Worm (Caenorhabditis elegans) whole organism, L3 larva: Measurements from ENCODE around the gene fbxa-113.

Source experiments
- ZK546.5 ChIP-seq: sonication (generic microtip); optimal IDR thresholded peaks from 2 replicates; lab custom pipeline; 2017; ENCODE audit warnings: missing biosample characterization, missing genetic modification characterization
- aly-2 ChIP-seq: fragments of 150-350 bp; optimal IDR thresholded peaks from 2 replicates; lab custom pipeline; 2014; ENCODE audit warnings: missing biosample characterization, missing genetic modification characterization
- ama-1 ChIP-seq: fragments of 150-350 bp; optimal IDR thresholded peaks from 2 replicates; lab custom pipeline; 2018
- ceh-16 ChIP-seq: sonication (generic microtip); optimal IDR thresholded peaks from 2 replicates; lab custom pipeline; 2017; ENCODE audit warnings: missing biosample characterization, missing genetic modification characterization
- ceh-28 ChIP-seq: fragments of 150-350 bp; optimal IDR thresholded peaks from 2 replicates; lab custom pipeline; 2014; ENCODE audit warnings: missing biosample characterization, missing genetic modification reagents, missing genetic modification characterization
- daf-12 ChIP-seq: fragments of 150-350 bp; optimal IDR thresholded peaks from 2 replicates; lab custom pipeline; 2014; ENCODE audit warnings: missing biosample characterization, missing genetic modification reagents, missing genetic modification characterization
- egl-27 ChIP-seq: sonication (generic microtip); optimal IDR thresholded peaks from 4 replicates; lab custom pipeline; 2017; ENCODE audit warnings: missing biosample characterization, missing genetic modification reagents, missing genetic modification characterization
- egl-5 ChIP-seq: fragments of 150-350 bp; optimal IDR thresholded peaks from 2 replicates; lab custom pipeline; 2017; ENCODE audit warnings: missing biosample characterization, missing genetic modification reagents, missing genetic modification characterization, inconsistent platforms
- elt-1 ChIP-seq: fragments of 150-350 bp; optimal IDR thresholded peaks from 2 replicates; lab custom pipeline; 2014; ENCODE audit warnings: missing biosample characterization, missing genetic modification characterization
- elt-2 ChIP-seq: sonication (generic microtip); optimal IDR thresholded peaks from 2 replicates; lab custom pipeline; 2016; ENCODE audit warnings: missing genetic modification reagents, mild to moderate bottlenecking, missing genetic modification characterization, missing compliant biosample characterization
- elt-3 ChIP-seq, 3 experiments: fragments of 150-350 bp in 1 of 3; sonication (generic microtip) in 2 of 3; optimal IDR thresholded peaks; 2 replicates in 2 of 3; 4 replicates in 1 of 3; lab custom pipeline; 2014 to 2017; ENCODE audit warnings: missing biosample characterization in 3 of 3, missing genetic modification characterization in 3 of 3
- eor-1 ChIP-seq, 2 experiments: fragments of 150-350 bp; optimal IDR thresholded peaks; 2 replicates each; lab custom pipeline; 2014 to 2018; ENCODE audit warnings: missing biosample characterization in 2 of 2, missing genetic modification characterization in 2 of 2
- fkh-10 ChIP-seq: sonication (generic microtip); optimal IDR thresholded peaks from 2 replicates; lab custom pipeline; 2017; ENCODE audit warnings: missing biosample characterization, missing genetic modification reagents, missing genetic modification characterization
- fkh-2 ChIP-seq: fragments of 150-350 bp; optimal IDR thresholded peaks from 2 replicates; lab custom pipeline; 2014; ENCODE audit warnings: missing biosample characterization, missing genetic modification reagents, missing genetic modification characterization
- fos-1 ChIP-seq: fragments of 150-350 bp; optimal IDR thresholded peaks from 2 replicates; lab custom pipeline; 2014; ENCODE audit warnings: missing biosample characterization, missing genetic modification characterization
- hmg-11 ChIP-seq: sonication (generic microtip); optimal IDR thresholded peaks from 2 replicates; lab custom pipeline; 2016; ENCODE audit warnings: missing genetic modification characterization, missing compliant biosample characterization
- lin-15B ChIP-seq: fragments of 150-350 bp; optimal IDR thresholded peaks from 2 replicates; lab custom pipeline; 2014; ENCODE audit warnings: missing biosample characterization, missing genetic modification characterization
- lsy-12 ChIP-seq: sonication (generic microtip); optimal IDR thresholded peaks from 2 replicates; lab custom pipeline; 2016; ENCODE audit warnings: mild to moderate bottlenecking, missing genetic modification characterization, missing compliant biosample characterization
- mml-1 ChIP-seq: fragments of 150-350 bp; sonication (generic microtip); optimal IDR thresholded peaks from 3 replicates; lab custom pipeline; 2014; ENCODE audit warnings: missing biosample characterization, missing genetic modification characterization
- nfya-1 ChIP-seq: sonication (generic microtip); optimal IDR thresholded peaks from 2 replicates; lab custom pipeline; 2017; ENCODE audit warnings: missing genetic modification characterization, mild to moderate bottlenecking, missing compliant biosample characterization, antibody characterized with exemption, moderate library complexity; ENCODE audit not compliant: insufficient read depth
- nhr-11 ChIP-seq: fragments of 150-350 bp; optimal IDR thresholded peaks from 2 replicates; lab custom pipeline; 2014; ENCODE audit warnings: missing biosample characterization, missing genetic modification characterization
- nhr-12 ChIP-seq: fragments of 150-350 bp; optimal IDR thresholded peaks from 2 replicates; lab custom pipeline; 2014; ENCODE audit warnings: missing biosample characterization, missing genetic modification characterization
- nhr-237 ChIP-seq: fragments of 150-350 bp; optimal IDR thresholded peaks from 2 replicates; lab custom pipeline; 2014; ENCODE audit warnings: missing biosample characterization, missing genetic modification characterization
- nhr-25 ChIP-seq: sonication (generic microtip); optimal IDR thresholded peaks from 2 replicates; lab custom pipeline; 2017; ENCODE audit warnings: missing biosample characterization, missing genetic modification characterization
- nhr-43 ChIP-seq: sonication (generic microtip); optimal IDR thresholded peaks from 2 replicates; lab custom pipeline; 2016; ENCODE audit warnings: mild to moderate bottlenecking, missing genetic modification characterization, missing compliant biosample characterization; ENCODE audit not compliant: poor library complexity, severe bottlenecking
- nhr-67 ChIP-seq: fragments of 150-350 bp; optimal IDR thresholded peaks from 2 replicates; lab custom pipeline; 2014; ENCODE audit warnings: missing biosample characterization, missing genetic modification characterization
- nhr-76 ChIP-seq: fragments of 150-350 bp; sonication (generic microtip); optimal IDR thresholded peaks from 5 replicates; lab custom pipeline; 2014; ENCODE audit warnings: missing biosample characterization, missing genetic modification characterization
- pqm-1 ChIP-seq: fragments of 150-350 bp; optimal IDR thresholded peaks from 2 replicates; lab custom pipeline; 2017; ENCODE audit warnings: missing biosample characterization, missing genetic modification characterization, inconsistent platforms
- sea-2 ChIP-seq: fragments of 150-350 bp; sonication (generic microtip); optimal IDR thresholded peaks from 4 replicates; lab custom pipeline; 2014; ENCODE audit warnings: missing biosample characterization, missing genetic modification reagents, missing genetic modification characterization
- skn-1 ChIP-seq: fragments of 150-350 bp; optimal IDR thresholded peaks from 2 replicates; lab custom pipeline; 2014; ENCODE audit warnings: missing biosample characterization, missing genetic modification characterization
- tbx-2 ChIP-seq: sonication (generic microtip); optimal IDR thresholded peaks from 2 replicates; lab custom pipeline; 2016; ENCODE audit warnings: mild to moderate bottlenecking, missing genetic modification characterization, missing compliant biosample characterization
- unc-39 ChIP-seq: sonication (generic microtip); optimal IDR thresholded peaks from 4 replicates; lab custom pipeline; 2017; ENCODE audit warnings: missing biosample characterization, missing genetic modification characterization
- unc-62 ChIP-seq: fragments of 150-350 bp; sonication (generic microtip); optimal IDR thresholded peaks from 4 replicates; lab custom pipeline; 2014; ENCODE audit warnings: missing biosample characterization, missing genetic modification reagents, missing genetic modification characterization
- ztf-11 ChIP-seq: fragments of 150-350 bp; optimal IDR thresholded peaks from 2 replicates; lab custom pipeline; 2014; ENCODE audit warnings: missing biosample characterization, missing genetic modification characterization
- ztf-4 ChIP-seq: fragments of 150-350 bp; optimal IDR thresholded peaks from 2 replicates; lab custom pipeline; 2014; ENCODE audit warnings: missing biosample characterization, missing genetic modification characterization

The fbxa-113 gene

ce11 chrV:20182311-20182710, 20.9 kb upstream of the fbxa-113 start:
- TF ChIP-seq eor-1 (tag; optimal IDR thresholded peaks at IDR 0.05; lab: Kevin White, UChicago) (no peak), elt-1 (tag; lab: Kevin White, UChicago) (no peak), ztf-11 (no peak), nhr-67 (tag; lab: Kevin White, UChicago) (no peak), nhr-237 (tag; lab: Kevin White, UChicago) (no peak), sea-2 (GFP tag; lab: Kevin White, UChicago) (no peak)

DNA sequence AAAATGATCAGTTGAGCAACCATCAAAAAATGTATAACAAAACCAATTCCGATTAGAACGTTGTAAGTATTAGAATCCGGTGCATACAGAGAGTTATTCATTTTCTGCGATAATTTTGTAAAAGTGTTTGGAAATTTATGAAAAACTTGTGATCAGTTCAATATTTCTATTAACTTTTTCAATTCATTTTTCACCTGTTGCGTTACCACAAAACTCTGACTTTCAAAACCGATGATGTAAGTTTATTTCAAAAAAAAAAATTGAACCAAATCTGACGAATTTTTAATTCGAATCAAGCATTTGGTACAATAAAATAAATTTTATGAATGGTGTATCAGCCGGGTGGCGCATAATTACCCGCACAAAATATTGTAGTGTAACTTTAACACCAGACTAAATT, 16.6 kb upstream of the fbxa-113 start, which contains the start of gene srz-16:
TSS of gene srz-16 (minus strand) at position 101 of the 400 bp plus-strand sequence.
- no peak for TF ChIP-seq fkh-10 (GFP tag; lab: Kevin White, UChicago)
- no peak for TF ChIP-seq unc-62
- no peak for TF ChIP-seq egl-5 (tag; lab: Kevin White, UChicago)
- no peak for TF ChIP-seq egl-27 (tag; lab: Kevin White, UChicago)
- no peak for TF ChIP-seq nhr-25 (tag; lab: Kevin White, UChicago)
- no peak for TF ChIP-seq ama-1 (lab: Kevin White, UChicago)
- no peak for TF ChIP-seq elt-2
- no peak for TF ChIP-seq ZK546.5
- no peak for TF ChIP-seq unc-39
- no peak for TF ChIP-seq nhr-67 (tag; lab: Kevin White, UChicago)
- TF ChIP-seq ceh-28 = no peak
- TF ChIP-seq mml-1 (tag; lab: Kevin White, UChicago) = no peak
- TF ChIP-seq nhr-76 (tag; lab: Kevin White, UChicago) = no peak
- TF ChIP-seq fkh-2 (tag; lab: Kevin White, UChicago) = no peak
- TF ChIP-seq ztf-4 (tag; lab: Kevin White, UChicago) = no peak
- TF ChIP-seq hmg-11 (tag; lab: Kevin White, UChicago) = no peak
- TF ChIP-seq elt-3 (tag; optimal IDR thresholded peaks at IDR 0.05; lab: Kevin White, UChicago) = no peak
- no peak for TF ChIP-seq nhr-12 (tag; lab: Kevin White, UChicago)
- no peak for TF ChIP-seq lsy-12 (tag; lab: Kevin White, UChicago)

DNA sequence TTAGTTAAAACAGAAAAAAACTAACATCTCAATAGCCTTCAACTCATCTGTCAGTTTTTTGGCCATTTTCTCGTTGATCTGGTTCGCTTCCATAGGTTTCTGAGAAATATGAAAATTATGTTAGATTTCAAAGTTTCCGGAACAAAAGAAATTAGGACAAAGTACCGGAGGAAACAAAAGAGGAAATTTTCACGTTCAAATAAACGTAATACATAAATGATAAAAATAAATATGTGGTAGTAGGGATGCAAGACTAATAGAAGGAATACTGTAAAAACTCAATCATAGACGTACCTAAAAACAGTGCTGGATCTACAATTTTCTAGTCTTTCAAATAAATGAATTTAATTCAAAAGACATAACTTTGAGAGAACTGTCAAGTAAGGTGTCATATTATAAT, 14.4 kb upstream of the fbxa-113 start, which contains the start of gene fbxa-116:
TSS of gene fbxa-116 (minus strand) at position 101 of the 400 bp plus-strand sequence.
- TF ChIP-seq pqm-1 (tag; lab: Kevin White, UChicago) (no peak), nhr-43 (no peak), lin-15B (tag; lab: Kevin White, UChicago) (no peak), unc-39 (no peak), tbx-2 (tag; lab: Kevin White, UChicago) (no peak), egl-27 (tag; lab: Kevin White, UChicago) (no peak), daf-12 (no peak), ztf-11 (no peak), fos-1 (tag; lab: Kevin White, UChicago) (no peak), ceh-16 (tag; lab: Kevin White, UChicago) (no peak), nfya-1 (tag; lab: Kevin White, UChicago) (no peak)

DNA sequence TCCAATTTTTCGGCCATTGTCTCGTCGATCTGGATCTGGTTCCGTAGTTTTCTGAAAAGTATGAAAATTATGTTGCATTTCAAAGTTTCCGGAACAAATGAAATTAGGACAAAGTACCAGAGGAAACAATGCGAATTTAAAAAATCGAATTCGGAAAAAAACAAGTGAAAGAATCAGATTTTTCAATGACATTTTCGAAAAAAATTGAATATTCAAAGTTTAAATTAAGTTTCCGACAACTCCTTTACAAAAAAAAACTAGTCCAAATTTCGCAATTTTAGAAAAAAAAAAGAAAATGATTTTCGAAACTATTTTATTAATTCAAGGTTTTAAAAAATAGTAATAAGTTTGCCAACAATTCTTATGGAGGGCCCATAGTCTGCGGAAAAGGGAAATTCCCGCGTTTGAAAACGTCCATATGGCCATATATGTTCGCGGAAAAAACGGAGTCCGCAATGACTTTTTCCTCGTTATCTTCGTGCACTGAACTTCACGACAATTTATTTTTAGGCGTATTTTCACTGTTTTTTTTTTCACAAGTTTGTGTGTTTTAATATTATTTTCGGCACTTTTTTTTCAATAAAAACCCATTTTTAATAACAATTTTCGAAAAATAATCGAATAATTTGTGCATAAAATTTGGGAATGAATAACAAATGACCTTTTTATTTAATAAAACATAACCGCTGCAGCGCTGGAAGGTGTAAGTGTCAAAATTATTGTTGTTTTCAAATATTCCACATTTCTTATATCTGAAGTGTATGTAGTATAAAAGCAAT, 10.9 kb upstream of the fbxa-113 start, which contains the start of the genes fbxa-115 and Y113G7B.27:
TSS of gene fbxa-115 (minus strand) at position 51 of the 779 bp plus-strand sequence.
TSS of gene Y113G7B.27 (plus strand) at position 729 of the 779 bp plus-strand sequence.
- TF ChIP-seq skn-1 (tag; lab: Kevin White, UChicago) (peak; percentile 72), fos-1 (tag; lab: Kevin White, UChicago) (no peak)
- TF ChIP-seq, all 47 proteins: peak for 1

DNA sequence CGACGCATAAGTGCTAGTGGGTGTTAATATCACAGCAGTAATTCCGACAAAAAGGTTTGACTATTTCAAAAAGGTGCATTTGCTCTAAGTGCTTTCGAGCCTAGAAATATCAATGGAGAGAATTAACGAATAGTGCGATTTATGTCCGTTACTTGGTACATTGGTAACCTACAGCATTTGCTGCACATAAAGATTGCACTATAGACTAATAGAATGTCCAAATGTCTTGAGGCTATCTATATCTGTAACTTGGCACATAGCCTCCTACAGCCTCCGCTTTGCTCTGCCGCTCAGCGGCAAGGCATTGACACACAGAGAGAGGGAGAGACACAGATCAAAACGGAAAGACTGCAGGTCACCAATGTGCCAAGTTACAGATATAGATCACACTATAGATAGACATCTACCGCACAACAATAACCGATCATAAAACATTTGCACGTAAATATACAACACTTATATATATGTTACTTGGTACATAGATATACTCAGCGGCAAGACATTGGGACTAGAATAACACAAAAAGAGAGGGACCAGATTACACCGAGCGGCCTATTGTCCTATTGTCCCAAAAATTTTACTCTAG, 7.6 kb upstream of the fbxa-113 start, which contains the start of the genes srh-217 and Y113G7B.28:
TSS of gene srh-217 (minus strand) at position 101 of the 586 bp plus-strand sequence.
TSS of gene Y113G7B.28 (plus strand) at position 536 of the 586 bp plus-strand sequence.
- no peak for TF ChIP-seq aly-2
- TF ChIP-seq nhr-11 (tag; lab: Kevin White, UChicago) = peak; percentile 21
- TF ChIP-seq sea-2 (GFP tag; lab: Kevin White, UChicago) = no peak
- no peak for TF ChIP-seq ama-1 (lab: Kevin White, UChicago)
- no peak for TF ChIP-seq unc-39
- TF ChIP-seq pqm-1 (tag; lab: Kevin White, UChicago) = no peak
- TF ChIP-seq nhr-43 = no peak
